Fruit fly (Drosophila melanogaster) whole organism, embryonic: ENCODE measurements around the gene CG34425.

Experiments used
- CG17385 ChIP-seq: fragments of 200-800 bp; sonication (Bioruptor generic); optimal IDR thresholded peaks from 3 replicates; lab custom pipeline; 2018; ENCODE audit warnings: missing biosample characterization, mild to moderate bottlenecking, missing genetic modification characterization
- CG17802 ChIP-seq: fragments of 200-800 bp; sonication (Bioruptor generic); optimal IDR thresholded peaks from 2 replicates; lab custom pipeline; 2018; ENCODE audit warnings: missing biosample characterization, mild to moderate bottlenecking, missing genetic modification characterization, moderate library complexity
- CG42726 ChIP-seq: fragments of 200-800 bp; sonication (Bioruptor generic); IDR thresholded peaks from 2 replicates; pipeline ENCODE4 v1.3.6; 2022; ENCODE audit warnings: missing biosample characterization, missing genetic modification characterization; ENCODE audit not compliant: partially characterized antibody
- CG6854 ChIP-seq: fragments of 200-800 bp; sonication (Bioruptor generic); optimal IDR thresholded peaks from 3 replicates; lab custom pipeline; 2017; ENCODE audit warnings: missing biosample characterization, mild to moderate bottlenecking, missing genetic modification characterization
- CG8290 ChIP-seq, 3 experiments: fragments of 200-800 bp; sonication (Bioruptor generic); optimal IDR thresholded peaks; 2 replicates each; lab custom pipeline; 2016 to 2019; ENCODE audit warnings: missing biosample characterization in 3 of 3, missing genetic modification characterization in 3 of 3, mild to moderate bottlenecking in 2 of 3, moderate library complexity in 1 of 3
- Fer1 ChIP-seq: fragments of 200-800 bp; sonication (Bioruptor generic); optimal IDR thresholded peaks from 2 replicates; lab custom pipeline; 2017; ENCODE audit warnings: missing biosample characterization, mild to moderate bottlenecking, missing genetic modification characterization
- Gug ChIP-seq: fragments of 200-800 bp; sonication (Bioruptor generic); IDR thresholded peaks from 4 replicates; pipeline ENCODE4 v1.3.6; 2022; ENCODE audit warnings: missing biosample characterization, missing genetic modification characterization
- ap ChIP-seq: fragments of 200-800 bp; sonication (Bioruptor generic); IDR thresholded peaks from 2 replicates; pipeline ENCODE4 v1.3.6; 2022; ENCODE audit warnings: missing biosample characterization, missing genetic modification characterization
- ato ChIP-seq: fragments of 200-800 bp; sonication (Bioruptor generic); IDR thresholded peaks from 2 replicates; pipeline ENCODE4 v1.3.6; 2022; ENCODE audit warnings: missing biosample characterization, missing genetic modification characterization; ENCODE audit not compliant: partially characterized antibody
- ind ChIP-seq: fragments of 200-800 bp; sonication (Bioruptor generic); optimal IDR thresholded peaks from 3 replicates; lab custom pipeline; 2016; ENCODE audit warnings: missing biosample characterization, missing genetic modification characterization
- pum ChIP-seq: fragments of 200-800 bp; sonication (Bioruptor generic); optimal IDR thresholded peaks from 2 replicates; lab custom pipeline; 2016; ENCODE audit warnings: missing biosample characterization, missing genetic modification characterization
- trem ChIP-seq: fragments of 200-800 bp; optimal IDR thresholded peaks from 3 replicates; lab custom pipeline; 2019; ENCODE audit warnings: missing biosample characterization, mild to moderate bottlenecking, missing genetic modification characterization, moderate library complexity
- usp ChIP-seq: fragments of >200 bp; optimal IDR thresholded peaks from 2 replicates; lab custom pipeline; 2017; ENCODE audit warnings: missing biosample characterization, missing genetic modification characterization

DNA sequence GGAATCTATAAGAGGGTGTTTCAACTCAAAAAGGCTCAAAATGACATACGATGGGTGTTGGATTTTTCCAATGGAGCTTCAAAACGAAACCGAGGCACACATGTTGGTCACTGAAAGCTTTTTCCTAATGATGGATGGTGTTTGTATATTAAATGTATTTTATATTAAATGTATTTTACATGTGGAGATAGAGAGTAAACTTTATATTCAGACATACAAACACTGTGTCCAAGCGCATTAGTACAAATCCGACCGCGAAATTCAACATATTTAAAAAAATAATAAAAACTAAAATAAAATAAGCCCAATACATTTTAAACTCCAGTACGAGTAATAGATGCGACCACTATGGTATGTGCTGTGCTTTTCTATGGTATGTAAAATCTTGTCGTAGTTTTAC lies 34.9 kb upstream of the CG34425 start, which contains the start of gene Mur82C:
- TF ChIP-seq Fer1 (GFP tag; lab: Kevin White, UChicago): no peak
- no peak for TF ChIP-seq ato (GFP tag; lab: Robert Waterston, UW)
- no peak for TF ChIP-seq CG17802 (tag; lab: Kevin White, UChicago)
- no peak for TF ChIP-seq CG6854
- TF ChIP-seq CG42726 (GFP tag; lab: Robert Waterston, UW): no peak
- TF ChIP-seq ap: no peak
- TF ChIP-seq ind: no peak
- no peak for TF ChIP-seq CG17385
- TF ChIP-seq CG8290 (GFP tag; optimal IDR thresholded peaks at IDR 0.05; lab: Kevin White, UChicago): no peak
- TF ChIP-seq CG8290 (tag; optimal IDR thresholded peaks at IDR 0.05; lab: Kevin White, UChicago): no peak
- no peak for TF ChIP-seq Gug
- no peak for TF ChIP-seq usp (GFP tag; lab: Kevin White, UChicago)
- TF ChIP-seq pum (GFP tag; lab: Kevin White, UChicago): no peak
- no peak for TF ChIP-seq trem (tag; lab: Kevin White, UChicago)
